Worm (Caenorhabditis elegans) whole organism, early embryonic: ENCODE measurements around the gene Y73B6A.1.

ENCODE experiments used
- B0310.2 ChIP-seq: sonication (generic microtip); optimal IDR thresholded peaks from 2 replicates; lab custom pipeline; 2016; ENCODE audit warnings: mild to moderate bottlenecking, missing genetic modification characterization, missing compliant biosample characterization
- F13C5.2 ChIP-seq: sonication (generic microtip); optimal IDR thresholded peaks from 2 replicates; lab custom pipeline; 2017; ENCODE audit warnings: mild to moderate bottlenecking, missing genetic modification characterization, inconsistent platforms, missing compliant biosample characterization
- aly-1 ChIP-seq: sonication (generic microtip); optimal IDR thresholded peaks from 2 replicates; lab custom pipeline; 2016; ENCODE audit warnings: missing genetic modification characterization, missing compliant biosample characterization
- ama-1 ChIP-seq: fragments of 150-350 bp; optimal IDR thresholded peaks from 2 replicates; lab custom pipeline; 2014
- ceh-13 ChIP-seq: fragments of 200-800 bp; sonication (Bioruptor generic); optimal IDR thresholded peaks from 2 replicates; lab custom pipeline; 2018; ENCODE audit warnings: mild to moderate bottlenecking, missing genetic modification characterization, missing compliant biosample characterization
- ceh-36 ChIP-seq: sonication (generic microtip); optimal IDR thresholded peaks from 2 replicates; lab custom pipeline; 2016; ENCODE audit warnings: missing genetic modification characterization, inconsistent platforms, missing compliant biosample characterization
- ets-7 ChIP-seq: sonication (generic microtip); optimal IDR thresholded peaks from 2 replicates; lab custom pipeline; 2016; ENCODE audit warnings: missing genotype, missing genetic modification characterization, missing compliant biosample characterization
- flt-1 ChIP-seq: fragments of 200-800 bp; sonication (Bioruptor generic); IDR thresholded peaks from 2 replicates; pipeline ENCODE4 v1.3.6; 2022; ENCODE audit warnings: missing genetic modification characterization, missing compliant biosample characterization
- hmbx-1 ChIP-seq: sonication (generic microtip); optimal IDR thresholded peaks from 2 replicates; lab custom pipeline; 2016; ENCODE audit warnings: mild to moderate bottlenecking, missing genetic modification characterization, missing compliant biosample characterization
- hmg-4 ChIP-seq: fragments of 200-800 bp; sonication (Bioruptor generic); optimal IDR thresholded peaks from 2 replicates; lab custom pipeline; 2018; ENCODE audit warnings: mild to moderate bottlenecking, missing genetic modification characterization, missing compliant biosample characterization
- hnd-1 ChIP-seq: sonication (generic microtip); optimal IDR thresholded peaks from 2 replicates; lab custom pipeline; 2016; ENCODE audit warnings: missing genetic modification characterization, missing compliant biosample characterization
- pes-1 ChIP-seq: fragments of 200-800 bp; sonication (Bioruptor generic); IDR thresholded peaks from 2 replicates; pipeline ENCODE4 v1.3.6; 2022; ENCODE audit warnings: missing genetic modification reagents, missing genetic modification characterization, missing compliant biosample characterization
- scrt-1 ChIP-seq: fragments of 200-800 bp; sonication (Bioruptor generic); IDR thresholded peaks from 2 replicates; pipeline ENCODE4 v1.3.6; 2022; ENCODE audit warnings: missing genetic modification characterization, missing compliant biosample characterization
- sea-1 ChIP-seq: fragments of 200-800 bp; sonication (Bioruptor generic); conservative IDR thresholded peaks from 2 replicates; pipeline ENCODE4 v1.3.6; 2022; ENCODE audit warnings: missing genetic modification characterization, missing compliant biosample characterization
- tbx-11 ChIP-seq: fragments of 200-800 bp; sonication (Bioruptor generic); IDR thresholded peaks from 2 replicates; pipeline ENCODE4 v1.3.6; 2022; ENCODE audit warnings: missing genetic modification characterization, missing compliant biosample characterization
- tbx-37 ChIP-seq: fragments of 200-800 bp; sonication (Bioruptor generic); conservative IDR thresholded peaks from 2 replicates; pipeline ENCODE4 v1.3.6; 2022; ENCODE audit warnings: missing genetic modification reagents, missing genetic modification characterization, missing compliant biosample characterization
- tra-4 ChIP-seq: sonication (generic microtip); optimal IDR thresholded peaks from 2 replicates; lab custom pipeline; 2017; ENCODE audit warnings: missing genetic modification characterization, missing compliant biosample characterization

Gene Y73B6A.1

DNA sequence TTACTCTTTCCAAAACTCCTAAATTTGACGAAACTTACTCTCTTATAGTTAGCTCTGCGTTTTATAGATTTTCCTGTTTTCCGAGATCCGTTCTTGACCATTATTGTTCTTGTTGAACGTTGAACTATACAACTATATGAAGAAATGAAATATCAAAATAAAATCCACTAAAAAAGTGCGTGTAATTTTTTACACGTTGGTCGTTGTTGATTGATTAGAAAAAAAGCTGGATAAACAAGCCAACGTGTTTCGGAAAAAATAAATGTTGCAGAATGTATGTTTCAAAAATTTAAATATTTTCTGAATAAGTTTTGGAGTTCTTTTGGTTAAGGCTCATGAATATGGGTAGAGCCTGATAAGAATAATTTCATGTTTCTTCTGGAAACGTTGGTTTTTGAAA is at the start of gene Y73B6A.1:
Gene Y73B6A.1, minus strand, starts transcription at position 101 of the 400 bp plus-strand sequence.
- TF ChIP-seq hnd-1, result no peak
- TF ChIP-seq ama-1, result no peak
- TF ChIP-seq hmbx-1 (tag; lab: Kevin White, UChicago), result no peak
- TF ChIP-seq pes-1 (GFP tag; lab: Robert Waterston, UW), result no peak
- TF ChIP-seq tra-4, result no peak
- TF ChIP-seq hmg-4, result no peak
- TF ChIP-seq tbx-37 (GFP tag; lab: Robert Waterston, UW), result no peak
- no peak for TF ChIP-seq sea-1 (GFP tag; lab: Robert Waterston, UW)
- no peak for TF ChIP-seq flt-1
- no peak for TF ChIP-seq ceh-36 (tag; lab: Kevin White, UChicago)
- no peak for TF ChIP-seq tbx-11 (GFP tag; lab: Robert Waterston, UW)
- TF ChIP-seq ets-7 (tag; lab: Kevin White, UChicago), result no peak
- no peak for TF ChIP-seq B0310.2
- TF ChIP-seq scrt-1 (GFP tag; lab: Robert Waterston, UW), result no peak
- TF ChIP-seq F13C5.2 (tag; lab: Kevin White, UChicago), result no peak
- TF ChIP-seq aly-1 (tag; lab: Kevin White, UChicago), result no peak
- TF ChIP-seq ceh-13 (GFP tag; lab: Kevin White, UChicago), result no peak

DNA sequence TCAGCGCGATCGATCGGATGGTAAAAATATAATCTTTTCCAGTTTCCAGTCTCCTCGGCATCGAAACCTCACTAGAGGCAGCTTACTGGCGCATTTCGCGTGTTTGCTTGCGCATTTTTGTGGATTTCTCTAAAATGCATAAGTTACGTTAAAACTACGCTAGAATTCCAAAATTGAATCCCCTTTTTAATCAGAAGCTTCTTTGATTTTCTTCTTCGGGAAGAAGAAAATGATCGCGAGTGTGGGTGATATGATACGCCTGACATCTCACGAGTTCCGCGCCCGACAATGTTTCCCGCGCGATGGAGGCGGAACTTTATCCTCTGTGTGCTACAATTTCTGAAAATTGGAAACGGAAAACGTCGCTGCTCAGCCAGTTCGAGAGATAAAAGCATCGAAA is 3.5 kb downstream of the Y73B6A.1 start:
- no peak for TF ChIP-seq F13C5.2 (tag; lab: Kevin White, UChicago)
- TF ChIP-seq scrt-1 (GFP tag; lab: Robert Waterston, UW), result no peak
- no peak for TF ChIP-seq tbx-11 (GFP tag; lab: Robert Waterston, UW)
- TF ChIP-seq hmbx-1 (tag; lab: Kevin White, UChicago), result no peak
- TF ChIP-seq hmg-4, result no peak
- TF ChIP-seq ceh-36 (tag; lab: Kevin White, UChicago), result no peak
- no peak for TF ChIP-seq B0310.2
- no peak for TF ChIP-seq hnd-1
- TF ChIP-seq tbx-37 (GFP tag; lab: Robert Waterston, UW), result no peak

DNA sequence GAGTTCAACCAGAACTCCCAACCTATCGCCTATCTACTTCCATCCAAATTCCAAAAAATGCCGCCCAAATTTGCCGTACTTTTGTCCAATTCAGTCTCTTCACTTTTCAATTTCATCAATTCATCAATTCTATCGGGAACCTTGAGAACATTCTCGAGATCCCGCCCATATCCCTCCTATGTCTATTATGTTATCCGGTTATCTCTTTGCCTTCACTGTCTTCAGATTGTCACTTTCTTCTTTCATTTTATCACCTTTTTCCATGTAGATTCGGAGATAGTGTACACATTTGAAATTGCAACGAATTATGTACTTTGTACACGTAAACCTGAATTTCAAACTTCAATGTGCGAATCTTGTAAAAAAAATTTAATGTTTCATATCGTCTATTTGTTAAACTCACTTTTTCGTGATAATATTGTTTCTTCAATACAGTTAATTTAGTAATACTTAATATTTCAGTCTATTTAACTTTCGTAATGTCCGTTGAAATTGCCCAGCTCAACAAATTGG is 10.2 kb downstream of the Y73B6A.1 start, which contains the start of gene C01B10.11:
Gene C01B10.11, plus strand, starts transcription at position 463 of the 513 bp plus-strand sequence.
- no peak for TF ChIP-seq tbx-37 (GFP tag; lab: Robert Waterston, UW)
- TF ChIP-seq ceh-13 (GFP tag; lab: Kevin White, UChicago), result no peak
- no peak for TF ChIP-seq aly-1 (tag; lab: Kevin White, UChicago)
- TF ChIP-seq B0310.2, result no peak
- no peak for TF ChIP-seq tra-4
- TF ChIP-seq ets-7 (tag; lab: Kevin White, UChicago), result no peak
- no peak for TF ChIP-seq hmg-4
- TF ChIP-seq ceh-36 (tag; lab: Kevin White, UChicago), result no peak
- no peak for TF ChIP-seq hmbx-1 (tag; lab: Kevin White, UChicago)
- no peak for TF ChIP-seq ama-1
- TF ChIP-seq pes-1 (GFP tag; lab: Robert Waterston, UW), result no peak
- TF ChIP-seq hnd-1, result no peak
- no peak for TF ChIP-seq scrt-1 (GFP tag; lab: Robert Waterston, UW)
- TF ChIP-seq tbx-11 (GFP tag; lab: Robert Waterston, UW), result no peak
- no peak for TF ChIP-seq F13C5.2 (tag; lab: Kevin White, UChicago)
- TF ChIP-seq flt-1, result no peak
- TF ChIP-seq sea-1 (GFP tag; lab: Robert Waterston, UW), result no peak

DNA sequence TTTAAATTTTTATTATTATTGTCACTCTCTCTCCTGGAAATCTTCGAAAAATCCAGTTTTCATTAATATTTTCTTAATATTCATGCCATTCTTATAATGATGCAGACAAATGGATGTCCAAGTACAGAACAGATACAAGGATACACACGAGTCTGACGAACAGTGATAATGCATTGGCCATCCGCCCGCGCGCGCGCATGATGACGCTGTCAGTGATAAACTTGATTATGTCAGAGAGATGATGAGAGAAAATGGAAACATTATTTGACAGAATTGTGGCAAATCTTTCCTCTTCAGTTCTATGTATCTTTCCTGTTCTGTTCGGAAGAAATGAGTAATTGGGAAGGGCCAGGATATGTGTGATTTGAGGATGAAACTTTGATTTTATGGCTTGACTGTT is 12.1 kb downstream of the Y73B6A.1 start:
- no peak for TF ChIP-seq pes-1 (GFP tag; lab: Robert Waterston, UW)
- no peak for TF ChIP-seq B0310.2
- TF ChIP-seq ama-1, result no peak
- TF ChIP-seq ceh-13 (GFP tag; lab: Kevin White, UChicago), result no peak
- TF ChIP-seq ceh-36 (tag; lab: Kevin White, UChicago), result no peak

DNA sequence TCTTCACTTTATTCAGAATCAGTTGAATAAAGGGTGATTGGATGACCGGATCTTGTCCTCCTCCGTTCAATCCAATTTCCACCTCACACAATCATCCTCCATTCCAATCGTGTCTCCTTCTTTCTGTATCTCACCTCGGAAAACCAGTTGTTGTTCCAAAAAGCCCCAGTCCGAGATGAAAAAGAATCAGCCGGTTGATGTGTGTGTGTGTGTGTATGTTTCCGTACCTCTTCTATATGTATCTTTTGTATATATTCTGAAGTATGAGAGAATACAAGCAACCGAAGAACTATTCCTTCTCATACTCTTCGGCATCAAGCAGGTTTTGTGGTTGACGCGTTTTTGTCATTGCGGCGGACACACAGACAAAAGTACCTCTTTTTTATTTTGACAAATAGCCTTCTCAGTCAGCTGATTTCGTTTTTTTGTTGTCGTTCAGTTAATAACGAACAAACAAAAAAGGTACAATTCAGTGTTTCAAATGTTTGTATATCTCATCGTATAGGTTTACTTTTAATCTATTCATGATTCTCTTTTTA is 14.1 kb downstream of the Y73B6A.1 start:
- TF ChIP-seq aly-1 (tag; lab: Kevin White, UChicago) (no peak), flt-1 (no peak), hmbx-1 (tag; lab: Kevin White, UChicago) (no peak), tbx-11 (GFP tag; lab: Robert Waterston, UW) (no peak), ama-1 (no peak), tbx-37 (GFP tag; lab: Robert Waterston, UW) (no peak), sea-1 (GFP tag; lab: Robert Waterston, UW) (no peak), hnd-1 (no peak), scrt-1 (GFP tag; lab: Robert Waterston, UW) (no peak), B0310.2 (no peak)

DNA sequence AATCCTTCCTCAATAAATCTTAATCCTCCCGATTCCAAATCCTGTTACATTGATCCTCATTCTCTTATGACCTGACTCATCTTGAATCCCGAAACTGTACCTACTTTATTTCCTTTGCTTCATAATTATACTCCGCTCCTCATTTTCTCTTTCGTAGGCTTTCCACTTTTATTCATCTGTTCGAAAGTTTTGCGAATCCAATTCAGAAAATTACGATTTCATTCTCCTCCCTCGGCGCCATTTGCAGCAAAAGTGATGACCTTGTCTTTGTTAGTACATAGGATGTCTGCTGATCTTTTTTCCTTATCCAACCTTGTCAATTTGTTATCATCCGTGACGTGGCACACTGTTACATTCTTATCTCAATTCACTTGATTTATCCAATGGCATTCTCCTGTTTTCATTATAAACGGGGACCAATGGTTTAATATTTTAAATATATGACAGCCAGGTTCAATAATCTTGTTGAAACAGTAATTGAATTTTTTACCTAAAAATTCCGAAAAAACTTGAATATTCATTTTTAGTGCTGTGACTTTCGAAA is 15.2 kb downstream of the Y73B6A.1 start:
- TF ChIP-seq B0310.2, result no peak
- TF ChIP-seq ama-1, result no peak
- TF ChIP-seq tra-4, result no peak
- TF ChIP-seq hmg-4, result no peak
- no peak for TF ChIP-seq F13C5.2 (tag; lab: Kevin White, UChicago)
- no peak for TF ChIP-seq aly-1 (tag; lab: Kevin White, UChicago)
- TF ChIP-seq tbx-11 (GFP tag; lab: Robert Waterston, UW), result no peak
- TF ChIP-seq flt-1, result no peak
- TF ChIP-seq scrt-1 (GFP tag; lab: Robert Waterston, UW), result no peak
- TF ChIP-seq tbx-37 (GFP tag; lab: Robert Waterston, UW), result no peak
- TF ChIP-seq ceh-13 (GFP tag; lab: Kevin White, UChicago), result no peak
- TF ChIP-seq ceh-36 (tag; lab: Kevin White, UChicago), result no peak
- no peak for TF ChIP-seq hnd-1
- no peak for TF ChIP-seq ets-7 (tag; lab: Kevin White, UChicago)
- no peak for TF ChIP-seq pes-1 (GFP tag; lab: Robert Waterston, UW)

DNA sequence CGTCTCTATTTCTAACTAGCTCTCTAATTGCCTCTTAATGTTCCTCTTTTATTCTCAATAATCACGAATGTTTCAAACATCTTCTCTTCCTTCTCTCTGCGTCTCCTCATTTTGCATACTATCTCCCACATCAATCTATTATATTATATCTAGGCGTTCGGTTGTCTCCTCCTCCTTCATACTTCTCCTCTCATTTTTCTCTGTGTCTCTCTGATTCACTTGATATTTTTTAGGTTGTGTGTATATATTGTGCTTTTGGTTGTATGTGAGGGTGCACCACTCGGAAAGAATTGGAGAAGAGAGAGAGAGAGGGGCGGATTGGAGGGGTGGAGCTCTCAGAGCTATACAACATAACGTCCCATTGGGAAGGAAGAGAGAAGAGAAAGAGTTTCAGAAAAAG is 19.2 kb downstream of the Y73B6A.1 start:
- TF ChIP-seq hmg-4, result peak; percentile 70
- no peak for TF ChIP-seq ama-1
- peak; percentile 9 for TF ChIP-seq B0310.2
- TF ChIP-seq ceh-36 (tag; lab: Kevin White, UChicago), result no peak
